Fruit fly (Drosophila melanogaster) whole organism, embryonic: ENCODE data around the gene CG7058.
A peak's percentile ranks its signal among the peaks of the same experiment; 100 is the strongest.

Experiments
- ATbp ChIP-seq: fragments of 200-800 bp; sonication (Bioruptor generic); optimal IDR thresholded peaks from 2 replicates; lab custom pipeline; 2017; ENCODE audit warnings: missing biosample characterization, mild to moderate bottlenecking, missing genetic modification characterization, missing genetic modification reagents
- B-H1 ChIP-seq: fragments of 200-800 bp; sonication (Bioruptor generic); IDR thresholded peaks from 3 replicates; pipeline ENCODE4 v1.3.6; 2022; ENCODE audit warnings: missing biosample characterization, missing genetic modification characterization
- C15 ChIP-seq: fragments of 200-800 bp; sonication (Bioruptor generic); IDR thresholded peaks from 3 replicates; pipeline ENCODE4 v1.3.6; 2022; ENCODE audit warnings: missing biosample characterization, missing genetic modification characterization
- CG10209 ChIP-seq: fragments of 200-800 bp; sonication (Bioruptor generic); optimal IDR thresholded peaks from 3 replicates; lab custom pipeline; 2017; ENCODE audit warnings: missing biosample characterization, mild to moderate bottlenecking, missing genetic modification characterization, missing genetic modification reagents
- CG11456 ChIP-seq: fragments of 200-800 bp; sonication (Bioruptor generic); IDR thresholded peaks from 3 replicates; pipeline ENCODE4 v1.3.6; 2022; ENCODE audit warnings: missing biosample characterization, missing genetic modification characterization
- CG12219 ChIP-seq: fragments of 200-800 bp; sonication (Bioruptor generic); optimal IDR thresholded peaks from 3 replicates; lab custom pipeline; 2018; ENCODE audit warnings: missing biosample characterization, mild to moderate bottlenecking, missing genetic modification characterization
- CG12391 ChIP-seq: fragments of 200-800 bp; sonication (Bioruptor generic); optimal IDR thresholded peaks from 3 replicates; lab custom pipeline; 2018; ENCODE audit warnings: missing biosample characterization, mild to moderate bottlenecking, missing genetic modification characterization, moderate library complexity
- CG1647 ChIP-seq: fragments of 200-800 bp; sonication (Bioruptor generic); optimal IDR thresholded peaks from 3 replicates; lab custom pipeline; 2016; ENCODE audit warnings: missing biosample characterization, missing genetic modification characterization
- CG31224 ChIP-seq: fragments of 200-800 bp; sonication (Bioruptor generic); IDR thresholded peaks from 2 replicates; pipeline ENCODE4 v1.3.6; 2022; ENCODE audit warnings: missing biosample characterization, missing genetic modification characterization
- CG32532 ChIP-seq: fragments of 200-800 bp; sonication (Bioruptor generic); IDR thresholded peaks from 2 replicates; pipeline ENCODE4 v1.3.6; 2022; ENCODE audit warnings: missing biosample characterization, missing genetic modification characterization
- CG32772 ChIP-seq: fragments of 200-800 bp; sonication (Bioruptor generic); IDR thresholded peaks from 2 replicates; pipeline ENCODE4 v1.3.6; 2022; ENCODE audit warnings: missing biosample characterization, missing genetic modification characterization
- CG3995 ChIP-seq: fragments of 200-800 bp; sonication (Bioruptor generic); optimal IDR thresholded peaks from 3 replicates; lab custom pipeline; 2016; ENCODE audit warnings: missing biosample characterization, missing genetic modification characterization
- CG4820 ChIP-seq: fragments of 200-800 bp; sonication (Bioruptor generic); optimal IDR thresholded peaks from 3 replicates; lab custom pipeline; 2016; ENCODE audit warnings: missing biosample characterization, missing genetic modification characterization
- CG5245 ChIP-seq: fragments of 200-800 bp; sonication (Bioruptor generic); optimal IDR thresholded peaks from 3 replicates; lab custom pipeline; 2016; ENCODE audit warnings: missing biosample characterization, missing genetic modification characterization
- CG7357 ChIP-seq: fragments of 200-800 bp; sonication (Bioruptor generic); IDR thresholded peaks from 3 replicates; pipeline ENCODE4 v1.3.6; 2022; ENCODE audit warnings: missing biosample characterization, missing genetic modification characterization
- CG8089 ChIP-seq: fragments of 200-800 bp; sonication (Bioruptor generic); optimal IDR thresholded peaks from 3 replicates; lab custom pipeline; 2016; ENCODE audit warnings: missing biosample characterization, missing genetic modification characterization
- CG8359 ChIP-seq: fragments of 200-800 bp; sonication (Bioruptor generic); optimal IDR thresholded peaks from 2 replicates; lab custom pipeline; 2017; ENCODE audit warnings: missing biosample characterization, mild to moderate bottlenecking, missing genetic modification characterization, borderline replicate concordance
- CG8765 ChIP-seq: fragments of 200-800 bp; sonication (Bioruptor generic); IDR thresholded peaks from 2 replicates; pipeline ENCODE4 v1.3.6; 2022; ENCODE audit warnings: missing biosample characterization, missing genetic modification characterization
- D ChIP-seq, 2 experiments: fragments of 200-800 bp in 1 of 2; fragments of >200 bp in 1 of 2; sonication (Bioruptor generic) in 1 of 2; optimal IDR thresholded peaks; 2 replicates in 1 of 2; 3 replicates in 1 of 2; lab custom pipeline; 2017; ENCODE audit warnings: mild to moderate bottlenecking in 1 of 2, missing biosample characterization in 1 of 2, missing genetic modification characterization in 1 of 2, missing genetic modification reagents in 1 of 2
- Dip3 ChIP-seq: fragments of 200-800 bp; sonication (Bioruptor generic); optimal IDR thresholded peaks from 3 replicates; lab custom pipeline; 2016; ENCODE audit warnings: missing biosample characterization, missing genetic modification characterization
- Drgx ChIP-seq: fragments of 200-800 bp; sonication (Bioruptor generic); IDR thresholded peaks from 2 replicates; pipeline ENCODE4 v1.3.6; 2022; ENCODE audit warnings: missing biosample characterization, missing genetic modification characterization
- Fer1 ChIP-seq: fragments of 200-800 bp; sonication (Bioruptor generic); optimal IDR thresholded peaks from 2 replicates; lab custom pipeline; 2017; ENCODE audit warnings: missing biosample characterization, mild to moderate bottlenecking, missing genetic modification characterization
- Med ChIP-seq: fragments of 200-800 bp; sonication (Bioruptor generic); peaks from one replicate; lab custom pipeline; 2016; ENCODE audit warnings: missing biosample characterization, missing genetic modification characterization, mild to moderate bottlenecking, inconsistent platforms, moderate library complexity
- Meics ChIP-seq: fragments of 200-800 bp; sonication (Bioruptor generic); optimal IDR thresholded peaks from 2 replicates; lab custom pipeline; 2017; ENCODE audit warnings: missing biosample characterization, mild to moderate bottlenecking, missing genetic modification characterization
- Nf-YB ChIP-seq: fragments of 200-800 bp; sonication (Bioruptor generic); optimal IDR thresholded peaks from 3 replicates; lab custom pipeline; 2019; ENCODE audit warnings: missing biosample characterization, mild to moderate bottlenecking, missing genetic modification characterization, moderate library complexity
- Sox102F ChIP-seq: fragments of 200-800 bp; sonication (Bioruptor generic); optimal IDR thresholded peaks from 2 replicates; lab custom pipeline; 2018; ENCODE audit warnings: missing biosample characterization, mild to moderate bottlenecking, missing genetic modification characterization, moderate library complexity
- Stat92E ChIP-seq, 3 experiments: fragments of >200 bp in 2 of 3; fragments of 200-800 bp in 1 of 3; sonication (Bioruptor generic) in 1 of 3; optimal IDR thresholded peaks; 2 replicates each; lab custom pipeline; 2017 to 2019; ENCODE audit warnings: missing biosample characterization in 3 of 3, missing genetic modification characterization in 3 of 3, mild to moderate bottlenecking in 1 of 3, moderate library complexity in 1 of 3
- TFAM ChIP-seq: fragments of 200-800 bp; sonication (Bioruptor generic); optimal IDR thresholded peaks from 2 replicates; lab custom pipeline; 2017; ENCODE audit warnings: missing biosample characterization, missing genetic modification characterization, inconsistent platforms
- Trl ChIP-seq, 3 experiments: fragments of >200 bp in 2 of 3; fragments of 200-800 bp in 1 of 3; sonication (Bioruptor generic) in 1 of 3; optimal IDR thresholded peaks; 2 replicates in 1 of 3; 3 replicates in 2 of 3; lab custom pipeline; 2016 to 2017; ENCODE audit warnings: missing biosample characterization in 1 of 3, missing genetic modification characterization in 1 of 3
- cad ChIP-seq: fragments of >200 bp; optimal IDR thresholded peaks from 2 replicates; lab custom pipeline; 2017; ENCODE audit warnings: missing biosample characterization, missing genetic modification characterization
- dmrt11E ChIP-seq: fragments of 200-800 bp; sonication (Bioruptor generic); optimal IDR thresholded peaks from 3 replicates; lab custom pipeline; 2018; ENCODE audit warnings: missing biosample characterization, mild to moderate bottlenecking, missing genetic modification characterization, moderate library complexity
- esg ChIP-seq: fragments of 200-800 bp; sonication (Bioruptor generic); conservative IDR thresholded peaks from 2 replicates; pipeline ENCODE4 v1.3.6; 2022; ENCODE audit warnings: missing biosample characterization, missing genetic modification characterization
- eve ChIP-seq, 2 experiments: fragments of >200 bp; optimal IDR thresholded peaks; 2 replicates each; lab custom pipeline; 2017; ENCODE audit warnings: missing biosample characterization in 2 of 2, missing genetic modification characterization in 2 of 2
- her ChIP-seq: fragments of 200-800 bp; sonication (Bioruptor generic); optimal IDR thresholded peaks from 2 replicates; lab custom pipeline; 2016; ENCODE audit warnings: missing biosample characterization, missing genetic modification characterization
- inv ChIP-seq: fragments of 200-800 bp; sonication (Bioruptor generic); IDR thresholded peaks from 2 replicates; pipeline ENCODE4 v1.3.6; 2022; ENCODE audit warnings: missing biosample characterization, missing genetic modification characterization; ENCODE audit not compliant: partially characterized antibody
- kni ChIP-seq: fragments of 200-800 bp; sonication (Bioruptor generic); optimal IDR thresholded peaks from 3 replicates; lab custom pipeline; 2017; ENCODE audit warnings: mild to moderate bottlenecking, missing biosample characterization, missing genetic modification reagents, missing genetic modification characterization
- lbe ChIP-seq: fragments of 200-800 bp; sonication (Bioruptor generic); optimal IDR thresholded peaks from 2 replicates; lab custom pipeline; 2016; ENCODE audit warnings: missing biosample characterization, mild to moderate bottlenecking, missing genetic modification characterization
- lilli ChIP-seq: fragments of 200-800 bp; sonication (Bioruptor generic); optimal IDR thresholded peaks from 3 replicates; lab custom pipeline; 2016; ENCODE audit warnings: missing biosample characterization, missing genetic modification characterization
- luna ChIP-seq: fragments of 200-800 bp; sonication (Bioruptor generic); optimal IDR thresholded peaks from 2 replicates; lab custom pipeline; 2016; ENCODE audit warnings: missing biosample characterization, missing genetic modification characterization
- pita ChIP-seq: fragments of 200-800 bp; sonication (Bioruptor generic); optimal IDR thresholded peaks from 2 replicates; lab custom pipeline; 2017; ENCODE audit warnings: missing biosample characterization, mild to moderate bottlenecking, missing genetic modification characterization
- slou ChIP-seq: fragments of 200-800 bp; sonication (Bioruptor generic); optimal IDR thresholded peaks from 3 replicates; lab custom pipeline; 2016; ENCODE audit warnings: missing biosample characterization, missing genetic modification characterization
- trem ChIP-seq: fragments of 200-800 bp; optimal IDR thresholded peaks from 3 replicates; lab custom pipeline; 2019; ENCODE audit warnings: missing biosample characterization, mild to moderate bottlenecking, missing genetic modification characterization, moderate library complexity
- ttk ChIP-seq: fragments of 200-800 bp; sonication (Bioruptor generic); IDR thresholded peaks from 2 replicates; pipeline ENCODE4 v2.1.2; 2022; ENCODE audit warnings: missing biosample characterization, missing genetic modification characterization
- yki ChIP-seq: fragments of >200 bp; optimal IDR thresholded peaks from 3 replicates; lab custom pipeline; 2018

The CG7058 gene

dm6 chrX:18834399-18834798 lies 27.9 kb downstream of the CG7058 start (continued):
- TF ChIP-seq CG8359 (GFP tag; lab: Kevin White, UChicago) = no peak
- TF ChIP-seq luna (GFP tag; lab: Kevin White, UChicago) = no peak
- TF ChIP-seq Med (GFP tag; lab: Kevin White, UChicago) = peak; percentile 90
- TF ChIP-seq her (GFP tag; lab: Kevin White, UChicago) = no peak
- no peak for TF ChIP-seq ATbp (GFP tag; lab: Kevin White, UChicago)
- TF ChIP-seq CG1647 (GFP tag; lab: Kevin White, UChicago) = peak; percentile 28
- TF ChIP-seq Trl (optimal IDR thresholded peaks at IDR 0.05; lab: Kevin White, UChicago) = no peak
- peak; percentile 13 for TF ChIP-seq Trl (GFP tag; optimal IDR thresholded peaks at IDR 0.05; lab: Kevin White, UChicago)
- TF ChIP-seq pita (GFP tag; lab: Kevin White, UChicago) = no peak
- 0 out of 3 replicates have a peak, but pooled peaks have one; percentile 40 for TF ChIP-seq C15
- TF ChIP-seq inv = no peak
- TF ChIP-seq CG32532 = peak; percentile 52
- TF ChIP-seq slou (GFP tag; lab: Kevin White, UChicago) = no peak
- TF ChIP-seq CG11456 (GFP tag; lab: Robert Waterston, UW) = 0 out of 3 replicates have a peak, but pooled peaks have one; percentile 50
- TF ChIP-seq esg (GFP tag; lab: Robert Waterston, UW) = peak; percentile 53
- no peak for TF ChIP-seq CG31224 (GFP tag; lab: Robert Waterston, UW)
- TF ChIP-seq CG10209 (GFP tag; lab: Kevin White, UChicago) = peak; percentile 33
- TF ChIP-seq eve (GFP tag; optimal IDR thresholded peaks at IDR 0.05; lab: Kevin White, UChicago) = no peak
- no peak for TF ChIP-seq yki (lab: Kevin White, UChicago)
- no peak for TF ChIP-seq B-H1 (GFP tag; lab: Robert Waterston, UW)
- TF ChIP-seq D (optimal IDR thresholded peaks at IDR 0.05; lab: Kevin White, UChicago) = no peak
- TF ChIP-seq D (GFP tag; optimal IDR thresholded peaks at IDR 0.05; lab: Kevin White, UChicago) = no peak
- TF ChIP-seq CG32772 = 0 out of 2 replicates have a peak, but pooled peaks have one; percentile 23
- TF ChIP-seq CG12219 (GFP tag; lab: Kevin White, UChicago) = no peak
- peak; percentile 72 for TF ChIP-seq lbe (GFP tag; lab: Kevin White, UChicago)
- peak; percentile 27 for TF ChIP-seq Dip3 (GFP tag; lab: Kevin White, UChicago)
- TF ChIP-seq CG8765 (GFP tag; lab: Robert Waterston, UW) = no peak
- TF ChIP-seq Nf-YB (GFP tag; lab: Kevin White, UChicago) = no peak
- peak; percentile 8 for TF ChIP-seq Fer1 (GFP tag; lab: Kevin White, UChicago)
- TF ChIP-seq TFAM (GFP tag; lab: Kevin White, UChicago) = no peak
- TF ChIP-seq Stat92E (GFP tag; optimal IDR thresholded peaks at IDR 0.05; lab: Kevin White, UChicago) = no peak
- TF ChIP-seq CG4820 (GFP tag; lab: Kevin White, UChicago) = peak; percentile 19
- no peak for TF ChIP-seq trem
- TF ChIP-seq CG3995 (GFP tag; lab: Kevin White, UChicago) = no peak
- no peak for TF ChIP-seq dmrt11E (tag; lab: Kevin White, UChicago)
- no peak for TF ChIP-seq cad (GFP tag; lab: Kevin White, UChicago)
- peak; percentile 49 for TF ChIP-seq Drgx (GFP tag; lab: Robert Waterston, UW)
- TF ChIP-seq Sox102F (GFP tag; lab: Kevin White, UChicago) = peak; percentile 5
- TF ChIP-seq CG7357 (GFP tag; lab: Robert Waterston, UW) = no peak
- TF ChIP-seq lilli (GFP tag; lab: Kevin White, UChicago) = peak; percentile 50
- TF ChIP-seq CG8089 (GFP tag; lab: Kevin White, UChicago) = no peak
- TF ChIP-seq CG12391 (tag; lab: Kevin White, UChicago) = no peak
- peak; percentile 56 for TF ChIP-seq ttk (GFP tag; lab: Robert Waterston, UW)
- TF ChIP-seq kni (GFP tag; lab: Kevin White, UChicago) = no peak
- peak; percentile 38 for TF ChIP-seq Meics (GFP tag; lab: Kevin White, UChicago)
- TF ChIP-seq CG5245 = no peak
